Fruit fly (Drosophila melanogaster): ENCODE data around the gene CG46468.

The CG46468 gene

DNA sequence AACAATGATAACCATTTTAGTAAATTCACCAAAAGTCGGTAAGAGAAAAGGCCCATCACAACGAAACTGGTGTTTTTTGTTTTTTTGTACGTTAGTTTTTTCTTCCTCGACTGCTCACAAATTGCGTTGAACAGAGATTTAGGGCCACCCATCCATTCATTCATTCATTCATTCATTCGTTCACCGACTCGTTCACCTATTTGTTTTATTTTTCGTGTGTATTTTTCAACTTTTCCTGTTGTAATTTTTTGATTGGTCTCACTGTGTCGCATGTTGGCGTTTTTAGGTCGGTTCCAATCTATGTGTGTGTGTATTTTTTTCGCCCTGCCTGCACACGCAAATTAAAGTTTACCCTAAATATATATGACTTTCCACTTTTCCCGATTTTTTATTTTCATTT, 40.3 kb downstream of the CG46468 start:
- TF ChIP-seq CG17806 (tag; optimal IDR thresholded peaks at IDR 0.05): no peak
- no peak for TF ChIP-seq Snoo (tag; optimal IDR thresholded peaks at IDR 0.05)
- no peak for TF ChIP-seq rn (GFP tag; IDR thresholded peaks at IDR 0.05)
- no peak for TF ChIP-seq Pif1A (GFP tag; optimal IDR thresholded peaks at IDR 0.05)
- no peak for TF ChIP-seq Pif1B (GFP tag; optimal IDR thresholded peaks at IDR 0.05)
- no peak for TF ChIP-seq CG32121 (GFP tag; IDR thresholded peaks at IDR 0.05)
- no peak for TF ChIP-seq fd96Ca (GFP tag; IDR thresholded peaks at IDR 0.05)
- no peak for TF ChIP-seq gl (tag; optimal IDR thresholded peaks at IDR 0.05)
- no peak for TF ChIP-seq CG15710 (tag; optimal IDR thresholded peaks at IDR 0.05)
- no peak for TF ChIP-seq CG8159 (tag; optimal IDR thresholded peaks at IDR 0.05)
- no peak for TF ChIP-seq CG13204 (GFP tag; optimal IDR thresholded peaks at IDR 0.05)
- TF ChIP-seq D1 (tag; optimal IDR thresholded peaks at IDR 0.05): no peak
- TF ChIP-seq CG9948 (tag; optimal IDR thresholded peaks at IDR 0.05): no peak
- TF ChIP-seq CG8301 (tag; optimal IDR thresholded peaks at IDR 0.05): no peak
- TF ChIP-seq CG12605 (GFP tag; IDR thresholded peaks at IDR 0.05): no peak
- TF ChIP-seq CG34367 (tag; optimal IDR thresholded peaks at IDR 0.05): no peak
- no peak for TF ChIP-seq CG10348 (GFP tag; IDR thresholded peaks at IDR 0.05)
- no peak for TF ChIP-seq CG14655 (GFP tag; optimal IDR thresholded peaks at IDR 0.05)
- TF ChIP-seq EcR (GFP tag; optimal IDR thresholded peaks at IDR 0.05): no peak

DNA sequence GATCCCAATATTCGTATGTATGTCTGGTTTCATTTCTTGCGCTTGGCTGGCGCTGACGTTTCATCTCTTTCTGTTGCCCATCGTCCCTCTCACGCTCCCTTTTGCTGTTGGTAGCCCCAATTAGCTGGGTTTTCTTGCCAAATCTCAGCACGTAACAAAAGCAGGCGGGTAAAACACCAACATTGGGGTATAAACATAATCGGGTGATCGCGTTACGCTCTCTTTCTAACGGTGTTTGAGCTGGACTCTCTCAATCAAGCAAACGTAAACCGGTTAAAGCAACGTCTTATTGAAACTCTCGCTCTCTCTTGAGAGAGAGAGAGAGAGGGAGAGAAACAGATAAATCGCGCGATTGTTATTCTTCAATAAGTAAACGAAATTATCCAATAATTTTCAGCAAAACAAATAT, 42.5 kb downstream of the CG46468 start:
- TF ChIP-seq CG14655 (GFP tag; optimal IDR thresholded peaks at IDR 0.05): no peak
- TF ChIP-seq gl (tag; optimal IDR thresholded peaks at IDR 0.05): no peak
- TF ChIP-seq CG15710 (tag; optimal IDR thresholded peaks at IDR 0.05): no peak
- peak; percentile 21 for TF ChIP-seq EcR (GFP tag; optimal IDR thresholded peaks at IDR 0.05)
- no peak for TF ChIP-seq CG12605 (GFP tag; IDR thresholded peaks at IDR 0.05)
- TF ChIP-seq CG34367 (tag; optimal IDR thresholded peaks at IDR 0.05): no peak
- TF ChIP-seq CG17806 (tag; optimal IDR thresholded peaks at IDR 0.05): no peak
- TF ChIP-seq D1 (tag; optimal IDR thresholded peaks at IDR 0.05): no peak

DNA sequence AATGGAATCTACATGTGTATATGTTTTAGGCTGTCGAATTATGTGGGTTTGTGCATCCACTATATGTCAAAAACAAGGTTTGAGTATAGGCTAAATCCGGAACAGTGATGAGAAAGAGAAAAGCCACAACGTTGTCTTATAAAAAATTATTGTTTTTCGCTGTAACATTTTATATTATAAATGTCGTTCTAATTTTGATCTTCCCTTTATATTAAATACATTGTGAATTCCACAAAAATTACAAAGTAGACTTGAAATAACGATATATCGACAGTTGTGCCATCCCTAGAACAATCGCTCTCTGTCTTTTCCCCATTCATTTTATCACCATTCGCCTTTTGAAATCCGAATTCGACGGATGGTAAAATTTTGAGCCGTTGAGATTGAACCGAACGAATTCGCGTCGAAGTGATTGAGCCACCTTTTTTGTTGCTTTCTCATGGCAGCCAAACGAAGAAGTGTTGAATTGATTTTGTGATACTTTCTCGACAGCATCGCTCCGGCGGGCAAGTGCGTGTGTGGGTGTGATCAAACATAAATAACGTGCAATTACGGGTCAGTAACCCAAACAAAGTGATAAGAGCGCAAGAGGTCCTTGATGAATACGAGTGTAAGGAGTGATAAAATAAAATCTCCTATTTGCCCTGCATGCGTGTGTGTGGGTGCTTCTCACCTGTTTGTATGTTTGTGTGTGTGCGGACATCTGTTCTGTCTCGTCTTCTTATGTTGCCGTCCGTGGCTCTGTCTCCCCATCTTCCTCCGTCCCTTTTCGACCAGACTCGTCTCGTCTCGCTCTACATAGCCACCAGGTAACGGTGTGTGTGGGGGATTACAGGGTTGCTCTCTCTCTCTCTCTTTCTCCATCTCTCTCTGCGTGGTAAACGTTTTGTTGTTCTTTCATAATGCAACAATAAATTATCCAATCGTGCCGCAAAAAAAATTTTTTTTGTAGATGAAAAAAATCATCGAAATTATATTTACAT, 44.1 kb downstream of the CG46468 start, which contains the start of gene Oatp30B:
Gene Oatp30B, plus strand, starts transcription at position 325 of the 983 bp plus-strand sequence.
- peak; percentile 87 for TF ChIP-seq CG14655 (GFP tag; optimal IDR thresholded peaks at IDR 0.05)
- peak; percentile 81; the same call in 2 of the 3 replicates for TF ChIP-seq fd96Ca (GFP tag; IDR thresholded peaks at IDR 0.05)
- peak; percentile 90 for TF ChIP-seq Snoo (tag; optimal IDR thresholded peaks at IDR 0.05)
- TF ChIP-seq Pif1A (GFP tag; optimal IDR thresholded peaks at IDR 0.05): peak; percentile 90
- TF ChIP-seq CG9948 (tag; optimal IDR thresholded peaks at IDR 0.05): peak; percentile 85
- TF ChIP-seq gl (tag; optimal IDR thresholded peaks at IDR 0.05): peak; percentile 74
- TF ChIP-seq CG15710 (tag; optimal IDR thresholded peaks at IDR 0.05): peak; percentile 93
- TF ChIP-seq CG4496 (GFP tag; IDR thresholded peaks at IDR 0.05): peak; percentile 96
- TF ChIP-seq CG17806 (tag; optimal IDR thresholded peaks at IDR 0.05): peak; percentile 92
- peak; percentile 23 for TF ChIP-seq CG13204 (GFP tag; optimal IDR thresholded peaks at IDR 0.05)
- peak; percentile 92 for TF ChIP-seq CG8159 (tag; optimal IDR thresholded peaks at IDR 0.05)
- peak; percentile 96 for TF ChIP-seq Ets98B (GFP tag; IDR thresholded peaks at IDR 0.05)
- TF ChIP-seq CG32121 (GFP tag; IDR thresholded peaks at IDR 0.05): peak; percentile 95
- TF ChIP-seq CG34367 (tag; optimal IDR thresholded peaks at IDR 0.05): peak; percentile 90
- peak; percentile 89 for TF ChIP-seq CG8301 (tag; optimal IDR thresholded peaks at IDR 0.05)
- TF ChIP-seq EcR (GFP tag; optimal IDR thresholded peaks at IDR 0.05): peak; percentile 98
- peak; percentile 76 for TF ChIP-seq Pif1B (GFP tag; optimal IDR thresholded peaks at IDR 0.05)
- TF ChIP-seq D1 (tag; optimal IDR thresholded peaks at IDR 0.05): peak; percentile 78
- peak; percentile 52; the same call in 1 of the 2 replicates for TF ChIP-seq CG10348 (GFP tag; IDR thresholded peaks at IDR 0.05)
- TF ChIP-seq rn (GFP tag; IDR thresholded peaks at IDR 0.05): peak; percentile 88
- TF ChIP-seq CG12605 (GFP tag; IDR thresholded peaks at IDR 0.05): peak; percentile 94

DNA sequence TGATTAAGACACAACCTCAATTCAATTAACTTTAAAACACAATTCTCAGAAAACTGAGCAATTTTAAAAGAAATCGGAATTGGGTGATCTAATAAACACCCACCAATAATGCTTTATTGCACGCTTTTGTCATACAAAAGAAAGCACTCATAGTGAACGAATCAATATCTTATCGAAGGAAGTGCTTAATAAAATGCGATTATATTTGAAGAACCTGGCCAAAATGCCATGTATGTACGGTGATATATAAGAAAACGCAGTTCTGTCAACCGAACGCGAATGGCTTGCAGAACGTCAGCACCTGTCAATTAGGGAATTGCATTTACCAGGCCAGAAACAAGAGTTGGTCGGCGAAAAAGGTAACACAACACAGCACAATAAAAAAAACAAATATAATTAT, 51.5 kb downstream of the CG46468 start:
- no peak for TF ChIP-seq CG34367 (tag; optimal IDR thresholded peaks at IDR 0.05)
- no peak for TF ChIP-seq Pif1B (GFP tag; optimal IDR thresholded peaks at IDR 0.05)
- TF ChIP-seq CG13204 (GFP tag; optimal IDR thresholded peaks at IDR 0.05): no peak
- no peak for TF ChIP-seq CG4496 (GFP tag; IDR thresholded peaks at IDR 0.05)
- TF ChIP-seq fd96Ca (GFP tag; IDR thresholded peaks at IDR 0.05): no peak
- no peak for TF ChIP-seq CG10348 (GFP tag; IDR thresholded peaks at IDR 0.05)
- TF ChIP-seq Ets98B (GFP tag; IDR thresholded peaks at IDR 0.05): no peak
- no peak for TF ChIP-seq CG14655 (GFP tag; optimal IDR thresholded peaks at IDR 0.05)
- no peak for TF ChIP-seq CG15710 (tag; optimal IDR thresholded peaks at IDR 0.05)
- TF ChIP-seq CG17806 (tag; optimal IDR thresholded peaks at IDR 0.05): no peak
- TF ChIP-seq CG12605 (GFP tag; IDR thresholded peaks at IDR 0.05): no peak

DNA sequence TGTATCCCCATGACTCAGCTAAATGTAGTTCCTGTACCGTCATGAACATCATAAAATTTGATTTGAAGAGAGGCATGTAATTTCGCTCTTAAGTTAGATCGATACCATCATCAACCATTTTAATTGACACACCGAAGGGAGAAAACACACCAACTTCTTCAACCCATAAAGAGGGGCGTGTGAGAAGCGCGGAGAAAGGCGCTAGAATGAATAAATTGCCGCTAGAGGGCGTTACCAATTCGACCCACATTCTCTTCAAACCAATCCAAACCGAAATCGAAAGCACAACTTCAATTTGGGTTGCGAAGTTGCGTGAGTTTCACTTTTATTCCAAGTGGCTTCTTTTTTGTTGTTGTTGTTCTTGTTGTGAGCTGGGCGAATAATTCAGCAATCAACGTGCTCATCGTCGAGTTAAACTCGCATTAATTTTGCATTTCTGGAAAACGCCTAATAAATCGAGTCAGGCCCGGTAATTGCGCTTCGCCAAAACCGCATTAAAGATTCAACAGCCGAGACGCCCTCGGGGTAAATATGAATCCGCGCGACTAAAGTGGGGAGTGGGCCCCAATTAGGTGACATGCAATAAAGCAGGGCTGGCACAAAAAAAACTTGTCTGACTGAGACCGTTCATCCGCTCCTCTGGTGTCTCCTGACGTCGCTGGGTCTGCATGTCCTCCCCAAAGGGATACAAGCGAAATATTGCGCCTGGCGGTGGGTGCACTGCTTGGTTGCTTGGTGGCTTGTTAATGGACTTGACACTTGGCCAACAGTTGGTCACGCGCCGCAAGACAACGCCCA, 52.6 kb downstream of the CG46468 start:
- TF ChIP-seq CG13204 (GFP tag; optimal IDR thresholded peaks at IDR 0.05): peak; percentile 25
- TF ChIP-seq Pif1A (GFP tag; optimal IDR thresholded peaks at IDR 0.05): no peak
- peak; percentile 45 for TF ChIP-seq EcR (GFP tag; optimal IDR thresholded peaks at IDR 0.05)

Data from whole organism, pupa.